Fruit fly (Drosophila melanogaster): ENCODE data around the gene CG44215.

CG44215 gene

dm6 chr3R:14125479-14126121, 28.6 kb downstream of the CG44215 start, which contains the start of the genes 140up and Polr2B (continued):
- TF ChIP-seq CG2712 (tag; optimal IDR thresholded peaks at IDR 0.05) (peak; percentile 96), danr (GFP tag; IDR thresholded peaks at IDR 0.05) (peak; percentile 84), Dll (GFP tag; IDR thresholded peaks at IDR 0.05; ENCODE audit: partially characterized antibody) (0 out of 4 replicates have a peak, but pooled peaks have one; percentile 27), CG12236 (GFP tag; optimal IDR thresholded peaks at IDR 0.05) (no peak), pum (GFP tag; optimal IDR thresholded peaks at IDR 0.05) (peak; percentile 83), vfl (GFP tag; optimal IDR thresholded peaks at IDR 0.05) (peak; percentile 78), Antp (GFP tag; optimal IDR thresholded peaks at IDR 0.05) (peak; percentile 87), ase (GFP tag; IDR thresholded peaks at IDR 0.05) (peak; percentile 89), Sry-δ (GFP tag; optimal IDR thresholded peaks at IDR 0.05) (peak; percentile 34), Six4 (GFP tag; optimal IDR thresholded peaks at IDR 0.05) (peak; percentile 89), ash1 (GFP tag; optimal IDR thresholded peaks at IDR 0.05) (no peak), Ada2b (GFP tag; IDR thresholded peaks at IDR 0.05) (peak; percentile 88), vvl (GFP tag; IDR thresholded peaks at IDR 0.05) (peak; percentile 96), CG11560 (tag; IDR thresholded peaks at IDR 0.05) (peak; percentile 83), CG7745 (tag; optimal IDR thresholded peaks at IDR 0.05) (no peak), toy (GFP tag; IDR thresholded peaks at IDR 0.05) (peak; percentile 85), abd-A (tag; optimal IDR thresholded peaks at IDR 0.05) (no peak), CG2202 (tag; optimal IDR thresholded peaks at IDR 0.05) (peak; percentile 82), Fer1 (GFP tag; optimal IDR thresholded peaks at IDR 0.05) (peak; percentile 90), CG3995 (GFP tag; optimal IDR thresholded peaks at IDR 0.05) (peak; percentile 48), cad (GFP tag; optimal IDR thresholded peaks at IDR 0.05) (no peak), Eip74EF (GFP tag; optimal IDR thresholded peaks at IDR 0.05) (no peak), CG7928 (GFP tag; optimal IDR thresholded peaks at IDR 0.05) (peak; percentile 66), bbx (GFP tag; IDR thresholded peaks at IDR 0.05; ENCODE audit: partially characterized antibody) (no peak), CG16815 (GFP tag; optimal IDR thresholded peaks at IDR 0.05) (peak; percentile 91), CG8290 (GFP tag; optimal IDR thresholded peaks at IDR 0.05) (peak; percentile 87), CG8290 (tag; optimal IDR thresholded peaks at IDR 0.05) (peak in 1 of 2 experiments; percentile 68), dpn (GFP tag; optimal IDR thresholded peaks at IDR 0.05) (peak; percentile 83 to 95), Pdp1 (GFP tag; optimal IDR thresholded peaks at IDR 0.05) (peak; percentile 62 to 86), CG10147 (GFP tag; optimal IDR thresholded peaks at IDR 0.05) (peak; percentile 88), CG17385 (GFP tag; optimal IDR thresholded peaks at IDR 0.05) (peak; percentile 89), CG15696 (tag; optimal IDR thresholded peaks at IDR 0.05) (peak; percentile 93), Blimp-1 (GFP tag; optimal IDR thresholded peaks at IDR 0.05) (peak; percentile 91), CG33213 (GFP tag; optimal IDR thresholded peaks at IDR 0.05) (peak; percentile 70), CG2889 (GFP tag; IDR thresholded peaks at IDR 0.05) (peak; percentile 89), sisA (GFP tag; IDR thresholded peaks at IDR 0.05) (peak; percentile 93), Meics (GFP tag; optimal IDR thresholded peaks at IDR 0.05) (peak; percentile 92), CG15269 (tag; optimal IDR thresholded peaks at IDR 0.05) (peak; percentile 93), Lpt (GFP tag; optimal IDR thresholded peaks at IDR 0.05) (no peak), Sin3A (optimal IDR thresholded peaks at IDR 0.05) (peak; percentile 29), gsb (GFP tag; IDR thresholded peaks at IDR 0.05) (peak; percentile 84), mirr (GFP tag; optimal IDR thresholded peaks at IDR 0.05) (peak; percentile 47), CTCF (GFP tag; optimal IDR thresholded peaks at IDR 0.05) (peak; percentile 20), Rx (GFP tag; IDR thresholded peaks at IDR 0.05) (peak; percentile 82), vnd (GFP tag; IDR thresholded peaks at IDR 0.05; ENCODE audit: partially characterized antibody) (no peak), btn (GFP tag; optimal IDR thresholded peaks at IDR 0.05) (peak; percentile 20), CG16863 (GFP tag; optimal IDR thresholded peaks at IDR 0.05) (peak; percentile 60), Ravus (GFP tag; IDR thresholded peaks at IDR 0.05) (peak; percentile 80), CG2875 (GFP tag; optimal IDR thresholded peaks at IDR 0.05) (peak; percentile 73), ERR (GFP tag; optimal IDR thresholded peaks at IDR 0.05) (peak; percentile 22), CG1603 (tag; optimal IDR thresholded peaks at IDR 0.05) (no peak)

Data from whole organism, embryonic.